Fruit fly (Drosophila melanogaster) whole organism, embryonic: ENCODE measurements around the gene CCHa2.
A peak's percentile ranks its signal among the peaks of the same experiment; 100 is the strongest.

Experiments used
- BtbVII ChIP-seq: fragments of 200-800 bp; sonication (Bioruptor generic); optimal IDR thresholded peaks from 3 replicates; lab custom pipeline; 2017; ENCODE audit warnings: missing biosample characterization, mild to moderate bottlenecking, missing genetic modification characterization
- Bteb2 ChIP-seq: fragments of 200-800 bp; sonication (Bioruptor generic); optimal IDR thresholded peaks from 2 replicates; lab custom pipeline; 2016; ENCODE audit warnings: missing biosample characterization, missing genetic modification characterization
- CG11456 ChIP-seq: fragments of 200-800 bp; sonication (Bioruptor generic); IDR thresholded peaks from 3 replicates; pipeline ENCODE4 v1.3.6; 2022; ENCODE audit warnings: missing biosample characterization, missing genetic modification characterization
- CG11696 ChIP-seq: fragments of 200-800 bp; sonication (Bioruptor generic); IDR thresholded peaks from 2 replicates; pipeline ENCODE4 v1.3.6; 2022; ENCODE audit warnings: missing biosample characterization, missing genetic modification characterization
- CG12155 ChIP-seq: fragments of 200-800 bp; sonication (Bioruptor generic); optimal IDR thresholded peaks from 3 replicates; lab custom pipeline; 2016; ENCODE audit warnings: missing biosample characterization, missing genetic modification characterization
- CG12659 ChIP-seq: fragments of 200-800 bp; sonication (Bioruptor generic); optimal IDR thresholded peaks from 3 replicates; lab custom pipeline; 2017; ENCODE audit warnings: mild to moderate bottlenecking, missing biosample characterization, missing genetic modification reagents, missing genetic modification characterization
- CG13624 ChIP-seq: fragments of 200-800 bp; sonication (Bioruptor generic); optimal IDR thresholded peaks from 2 replicates; lab custom pipeline; 2016; ENCODE audit warnings: missing biosample characterization, missing genetic modification characterization
- CG15073 ChIP-seq: fragments of 200-800 bp; sonication (Bioruptor generic); optimal IDR thresholded peaks from 2 replicates; lab custom pipeline; 2016; ENCODE audit warnings: missing biosample characterization, missing genetic modification characterization
- CG17328 ChIP-seq: fragments of 200-800 bp; sonication (Bioruptor generic); IDR thresholded peaks from 2 replicates; pipeline ENCODE4 v1.3.6; 2022; ENCODE audit warnings: missing biosample characterization, missing genetic modification characterization
- CG17802 ChIP-seq: fragments of 200-800 bp; sonication (Bioruptor generic); optimal IDR thresholded peaks from 2 replicates; lab custom pipeline; 2018; ENCODE audit warnings: missing biosample characterization, mild to moderate bottlenecking, missing genetic modification characterization, moderate library complexity
- CG18476 ChIP-seq: fragments of 200-800 bp; sonication (Bioruptor generic); optimal IDR thresholded peaks from 2 replicates; lab custom pipeline; 2016; ENCODE audit warnings: missing biosample characterization, mild to moderate bottlenecking, missing genetic modification characterization
- CG2120 ChIP-seq: fragments of 200-800 bp; sonication (Bioruptor generic); optimal IDR thresholded peaks from 3 replicates; lab custom pipeline; 2016; ENCODE audit warnings: missing biosample characterization, missing genetic modification characterization
- CG2678 ChIP-seq: fragments of 200-800 bp; sonication (Bioruptor generic); optimal IDR thresholded peaks from 3 replicates; lab custom pipeline; 2019; ENCODE audit warnings: missing biosample characterization, mild to moderate bottlenecking, missing genetic modification characterization, moderate library complexity
- CG2712 ChIP-seq: fragments of 200-800 bp; optimal IDR thresholded peaks from 3 replicates; lab custom pipeline; 2019; ENCODE audit warnings: missing biosample characterization, mild to moderate bottlenecking, missing genetic modification characterization, moderate library complexity
- CG30403 ChIP-seq: fragments of 200-800 bp; sonication (Bioruptor generic); optimal IDR thresholded peaks from 3 replicates; lab custom pipeline; 2016; ENCODE audit warnings: missing biosample characterization, missing genetic modification characterization
- CG34224 ChIP-seq: fragments of 200-800 bp; sonication (Bioruptor generic); IDR thresholded peaks from 3 replicates; pipeline ENCODE4 v1.3.6; 2022; ENCODE audit warnings: missing biosample characterization, missing genetic modification characterization; ENCODE audit not compliant: partially characterized antibody
- CG34376 ChIP-seq: fragments of 200-800 bp; sonication (Bioruptor generic); optimal IDR thresholded peaks from 2 replicates; lab custom pipeline; 2018; ENCODE audit warnings: missing biosample characterization, mild to moderate bottlenecking, missing genetic modification characterization
- CG4854 ChIP-seq: fragments of 200-800 bp; sonication (Bioruptor generic); optimal IDR thresholded peaks from 2 replicates; lab custom pipeline; 2016; ENCODE audit warnings: missing biosample characterization, missing genetic modification characterization, inconsistent platforms
- CG5180 ChIP-seq: fragments of 200-800 bp; sonication (Bioruptor generic); optimal IDR thresholded peaks from 3 replicates; lab custom pipeline; 2017; ENCODE audit warnings: missing biosample characterization, missing genetic modification characterization, mild to moderate bottlenecking, moderate library complexity, missing genetic modification reagents
- CG5953 ChIP-seq: fragments of 200-800 bp; sonication (Bioruptor generic); IDR thresholded peaks from 2 replicates; pipeline ENCODE4 v1.3.6; 2022; ENCODE audit warnings: missing biosample characterization, missing genetic modification characterization
- CG6765 ChIP-seq: fragments of 200-800 bp; sonication (Bioruptor generic); optimal IDR thresholded peaks from 3 replicates; lab custom pipeline; 2017; ENCODE audit warnings: missing biosample characterization, mild to moderate bottlenecking, missing genetic modification characterization
- CG7839 ChIP-seq: fragments of 200-800 bp; sonication (Bioruptor generic); optimal IDR thresholded peaks from 3 replicates; lab custom pipeline; 2018; ENCODE audit warnings: missing biosample characterization, mild to moderate bottlenecking, missing genetic modification characterization, moderate library complexity
- CG8281 ChIP-seq: fragments of 200-800 bp; sonication (Bioruptor generic); optimal IDR thresholded peaks from 2 replicates; lab custom pipeline; 2018; ENCODE audit warnings: missing biosample characterization, mild to moderate bottlenecking, missing genetic modification characterization, moderate library complexity
- CG9797 ChIP-seq: fragments of 200-800 bp; sonication (Bioruptor generic); optimal IDR thresholded peaks from 3 replicates; lab custom pipeline; 2018; ENCODE audit warnings: missing biosample characterization, mild to moderate bottlenecking, missing genetic modification characterization
- Camta ChIP-seq: fragments of 200-800 bp; sonication (Bioruptor generic); optimal IDR thresholded peaks from 2 replicates; lab custom pipeline; 2016; ENCODE audit warnings: missing biosample characterization, missing genetic modification characterization
- Chrac-16 ChIP-seq: fragments of 200-800 bp; sonication (Bioruptor generic); optimal IDR thresholded peaks from 3 replicates; lab custom pipeline; 2016; ENCODE audit warnings: missing biosample characterization, missing genetic modification characterization
- Dip2 ChIP-seq: fragments of 200-800 bp; sonication (Bioruptor generic); IDR thresholded peaks from 2 replicates; pipeline ENCODE4 v1.3.6; 2022; ENCODE audit warnings: missing biosample characterization, missing genetic modification characterization
- HLH3B ChIP-seq: fragments of 200-800 bp; sonication (Bioruptor generic); IDR thresholded peaks from 2 replicates; pipeline ENCODE4 v1.3.6; 2022; ENCODE audit warnings: missing biosample characterization, missing genetic modification characterization
- Hand ChIP-seq: fragments of 200-800 bp; sonication (Bioruptor generic); optimal IDR thresholded peaks from 2 replicates; lab custom pipeline; 2017; ENCODE audit warnings: mild to moderate bottlenecking, missing biosample characterization, missing genetic modification reagents, missing genetic modification characterization
- Hr39 ChIP-seq: fragments of >200 bp; optimal IDR thresholded peaks from 2 replicates; lab custom pipeline; 2017
- Med ChIP-seq: fragments of 200-800 bp; sonication (Bioruptor generic); peaks from one replicate; lab custom pipeline; 2016; ENCODE audit warnings: missing biosample characterization, missing genetic modification characterization, mild to moderate bottlenecking, inconsistent platforms, moderate library complexity
- Rfx ChIP-seq: fragments of 200-800 bp; sonication (Bioruptor generic); IDR thresholded peaks from 2 replicates; pipeline ENCODE4 v1.3.6; 2022; ENCODE audit warnings: missing biosample characterization, missing genetic modification characterization
- Sin3A ChIP-seq: fragments of >200 bp; optimal IDR thresholded peaks from 2 replicates; lab custom pipeline; 2018
- Stat92E ChIP-seq, 3 experiments: fragments of >200 bp in 2 of 3; fragments of 200-800 bp in 1 of 3; sonication (Bioruptor generic) in 1 of 3; optimal IDR thresholded peaks; 2 replicates each; lab custom pipeline; 2017 to 2019; ENCODE audit warnings: missing biosample characterization in 3 of 3, missing genetic modification characterization in 3 of 3, mild to moderate bottlenecking in 1 of 3, moderate library complexity in 1 of 3
- btn ChIP-seq: fragments of 200-800 bp; sonication (Bioruptor generic); optimal IDR thresholded peaks from 2 replicates; lab custom pipeline; 2016; ENCODE audit warnings: missing biosample characterization, missing genetic modification characterization
- corto ChIP-seq: fragments of 200-800 bp; sonication (Bioruptor generic); optimal IDR thresholded peaks from 2 replicates; lab custom pipeline; 2016; ENCODE audit warnings: missing biosample characterization, mild to moderate bottlenecking, missing genetic modification characterization, moderate library complexity
- danr ChIP-seq: fragments of 200-800 bp; sonication (Bioruptor generic); IDR thresholded peaks from 2 replicates; pipeline ENCODE4 v1.3.6; 2022; ENCODE audit warnings: missing biosample characterization, missing genetic modification characterization
- gce ChIP-seq: fragments of 200-800 bp; sonication (Bioruptor generic); IDR thresholded peaks from 3 replicates; pipeline ENCODE4 v1.3.6; 2022; ENCODE audit warnings: missing biosample characterization, missing genetic modification characterization
- grn ChIP-seq: fragments of 200-800 bp; sonication (Bioruptor generic); optimal IDR thresholded peaks from 3 replicates; lab custom pipeline; 2017; ENCODE audit warnings: missing biosample characterization, missing genetic modification characterization
- lab ChIP-seq: fragments of 200-800 bp; sonication (Bioruptor generic); optimal IDR thresholded peaks from 3 replicates; lab custom pipeline; 2017; ENCODE audit warnings: missing biosample characterization, missing genetic modification characterization, mild to moderate bottlenecking, moderate library complexity, missing genetic modification reagents
- lbe ChIP-seq: fragments of 200-800 bp; sonication (Bioruptor generic); optimal IDR thresholded peaks from 2 replicates; lab custom pipeline; 2016; ENCODE audit warnings: missing biosample characterization, mild to moderate bottlenecking, missing genetic modification characterization
- luna ChIP-seq: fragments of 200-800 bp; sonication (Bioruptor generic); optimal IDR thresholded peaks from 2 replicates; lab custom pipeline; 2016; ENCODE audit warnings: missing biosample characterization, missing genetic modification characterization
- onecut ChIP-seq: fragments of 200-800 bp; sonication (Bioruptor generic); IDR thresholded peaks from 2 replicates; pipeline ENCODE4 v1.3.6; 2022; ENCODE audit warnings: missing biosample characterization, missing genetic modification characterization
- pum ChIP-seq: fragments of 200-800 bp; sonication (Bioruptor generic); optimal IDR thresholded peaks from 2 replicates; lab custom pipeline; 2016; ENCODE audit warnings: missing biosample characterization, missing genetic modification characterization
- repo ChIP-seq: fragments of 200-800 bp; sonication (Bioruptor generic); optimal IDR thresholded peaks from 2 replicates; lab custom pipeline; 2016; ENCODE audit warnings: missing biosample characterization, missing genetic modification characterization
- slp2 ChIP-seq: fragments of 200-800 bp; sonication (Bioruptor generic); optimal IDR thresholded peaks from 2 replicates; lab custom pipeline; 2016; ENCODE audit warnings: missing biosample characterization, missing genetic modification characterization
- sqz ChIP-seq: fragments of 200-800 bp; sonication (Bioruptor generic); optimal IDR thresholded peaks from 3 replicates; lab custom pipeline; 2018; ENCODE audit warnings: missing biosample characterization, mild to moderate bottlenecking, missing genetic modification characterization
- zen ChIP-seq: fragments of 200-800 bp; sonication (Bioruptor generic); optimal IDR thresholded peaks from 3 replicates; lab custom pipeline; 2018; ENCODE audit warnings: missing biosample characterization, mild to moderate bottlenecking, missing genetic modification characterization, moderate library complexity
- zfh1 ChIP-seq: fragments of 200-800 bp; sonication (Bioruptor generic); IDR thresholded peaks from 3 replicates; pipeline ENCODE4 v1.3.6; 2022; ENCODE audit warnings: missing biosample characterization, missing genetic modification characterization

Gene CCHa2

dm6 chr3R:13366561-13367518, 28.2 kb downstream of the CCHa2 start, which contains the start of gene Elp6 (continued):
- TF ChIP-seq danr (0 out of 2 replicates have a peak, but pooled peaks have one; percentile 43), CG4854 (GFP tag; lab: Kevin White, UChicago) (no peak), Rfx (peak; percentile 84), CG13624 (GFP tag; lab: Kevin White, UChicago) (peak; percentile 43), sqz (GFP tag; lab: Kevin White, UChicago) (peak; percentile 2), zen (tag; lab: Kevin White, UChicago) (no peak), CG17328 (peak; percentile 60), CG5953 (GFP tag; lab: Robert Waterston, UW) (no peak), CG18476 (GFP tag; lab: Kevin White, UChicago) (peak; percentile 75), CG9797 (GFP tag; lab: Kevin White, UChicago) (peak; percentile 59), Bteb2 (peak; percentile 62), slp2 (GFP tag; lab: Kevin White, UChicago) (peak; percentile 53), HLH3B (GFP tag; lab: Robert Waterston, UW) (peak; percentile 66), CG12155 (GFP tag; lab: Kevin White, UChicago) (peak; percentile 32), Sin3A (lab: Kevin White, UChicago) (no peak), Med (GFP tag; lab: Kevin White, UChicago) (peak; percentile 77), CG2120 (peak; percentile 86), Stat92E (GFP tag; optimal IDR thresholded peaks at IDR 0.05; lab: Kevin White, UChicago) (no peak), repo (peak; percentile 23), CG2712 (tag; lab: Kevin White, UChicago) (peak; percentile 47), CG8281 (peak; percentile 42), Camta (GFP tag; lab: Kevin White, UChicago) (peak; percentile 52), luna (no peak), pum (GFP tag; lab: Kevin White, UChicago) (peak; percentile 65), CG34224 (GFP tag; lab: Robert Waterston, UW) (no peak), zfh1 (GFP tag; lab: Robert Waterston, UW) (peak; percentile 27; the same call in 1 of the 3 replicates), lbe (peak; percentile 26), CG7839 (peak; percentile 73), btn (GFP tag; lab: Kevin White, UChicago) (peak; percentile 16), CG15073 (no peak), CG12659 (peak; percentile 58), CG30403 (peak; percentile 87), onecut (GFP tag; lab: Robert Waterston, UW) (peak; percentile 37), CG11456 (GFP tag; lab: Robert Waterston, UW) (peak; percentile 77; the same call in 2 of the 3 replicates), CG5180 (peak; percentile 42), BtbVII (GFP tag; lab: Kevin White, UChicago) (peak; percentile 41), Dip2 (0 out of 2 replicates have a peak, but pooled peaks have one; percentile 6), Chrac-16 (GFP tag; lab: Kevin White, UChicago) (peak; percentile 57), CG34376 (peak; percentile 5), Hr39 (lab: Kevin White, UChicago) (no peak), grn (GFP tag; lab: Kevin White, UChicago) (no peak), CG17802 (no peak), lab (GFP tag; lab: Kevin White, UChicago) (peak; percentile 72), CG6765 (peak; percentile 69), Hand (GFP tag; lab: Kevin White, UChicago) (peak; percentile 61), CG11696 (no peak), CG2678 (tag; lab: Kevin White, UChicago) (peak; percentile 85), gce (peak; percentile 39; the same call in 1 of the 3 replicates), corto (GFP tag; lab: Kevin White, UChicago) (no peak)
